Worm (Caenorhabditis elegans) whole organism, L2 larva: Measurements from ENCODE around the gene frl-1.

Experiments used
- R02D3.7 ChIP-seq: fragments of 150-350 bp; optimal IDR thresholded peaks from 2 replicates; lab custom pipeline; 2014; ENCODE audit warnings: missing biosample characterization, missing genetic modification characterization
- ama-1 ChIP-seq: fragments of 150-350 bp; optimal IDR thresholded peaks from 2 replicates; lab custom pipeline; 2018; ENCODE audit warnings: inconsistent platforms
- ceh-82 ChIP-seq: fragments of 150-350 bp; optimal IDR thresholded peaks from 2 replicates; lab custom pipeline; 2014; ENCODE audit warnings: missing biosample characterization, missing genetic modification characterization
- elt-3 ChIP-seq: sonication (generic microtip); optimal IDR thresholded peaks from 2 replicates; lab custom pipeline; 2017; ENCODE audit warnings: missing biosample characterization, missing genetic modification characterization
- fos-1 ChIP-seq: fragments of 150-350 bp; optimal IDR thresholded peaks from 2 replicates; lab custom pipeline; 2014; ENCODE audit warnings: missing biosample characterization, missing genetic modification characterization
- lsy-2 ChIP-seq, 2 experiments: fragments of 150-350 bp in 1 of 2; sonication (generic microtip) in 1 of 2; optimal IDR thresholded peaks; 2 replicates each; lab custom pipeline; 2014 to 2017; ENCODE audit warnings: missing biosample characterization in 2 of 2, missing genetic modification characterization in 2 of 2
- nhr-10 ChIP-seq: sonication (generic microtip); optimal IDR thresholded peaks from 2 replicates; lab custom pipeline; 2017; ENCODE audit warnings: missing biosample characterization, missing genetic modification characterization
- nhr-11 ChIP-seq: fragments of 150-350 bp; optimal IDR thresholded peaks from 2 replicates; lab custom pipeline; 2014; ENCODE audit warnings: missing biosample characterization, missing genetic modification characterization
- nhr-21 ChIP-seq: fragments of 150-350 bp; optimal IDR thresholded peaks from 2 replicates; lab custom pipeline; 2014; ENCODE audit warnings: missing biosample characterization, missing genetic modification characterization
- nhr-237 ChIP-seq: fragments of 150-350 bp; optimal IDR thresholded peaks from 2 replicates; lab custom pipeline; 2014; ENCODE audit warnings: missing biosample characterization, missing genetic modification characterization
- snpc-4 ChIP-seq: fragments of 150-350 bp; optimal IDR thresholded peaks from 2 replicates; lab custom pipeline; 2014; ENCODE audit warnings: missing biosample characterization, missing genetic modification characterization
- unc-62 ChIP-seq: fragments of 150-350 bp; optimal IDR thresholded peaks from 2 replicates; lab custom pipeline; 2014; ENCODE audit warnings: missing biosample characterization, missing genetic modification reagents, missing genetic modification characterization
- zag-1 ChIP-seq: fragments of 150-350 bp; optimal IDR thresholded peaks from 2 replicates; lab custom pipeline; 2014; ENCODE audit warnings: missing biosample characterization, missing genetic modification characterization
- ztf-4 ChIP-seq: fragments of 150-350 bp; optimal IDR thresholded peaks from 2 replicates; lab custom pipeline; 2014; ENCODE audit warnings: missing biosample characterization, missing genetic modification characterization

ce11 chrIII:2110249-2110648 lies 13.7 kb upstream of the frl-1 start, which contains the start of gene Y48G9A.7:
- no peak for TF ChIP-seq R02D3.7
- TF ChIP-seq ceh-82 (tag; lab: Kevin White, UChicago): no peak
- TF ChIP-seq elt-3 (tag; lab: Kevin White, UChicago): no peak
- TF ChIP-seq lsy-2 (tag; optimal IDR thresholded peaks at IDR 0.05; lab: Kevin White, UChicago): no peak
- TF ChIP-seq nhr-10 (tag; lab: Kevin White, UChicago): no peak
- TF ChIP-seq ama-1 (lab: Kevin White, UChicago): no peak
- no peak for TF ChIP-seq unc-62 (GFP tag; lab: Kevin White, UChicago)
- TF ChIP-seq nhr-11: no peak
- TF ChIP-seq nhr-237: no peak
- no peak for TF ChIP-seq fos-1 (tag; lab: Kevin White, UChicago)
- TF ChIP-seq nhr-21 (tag; lab: Kevin White, UChicago): no peak
- TF ChIP-seq snpc-4: no peak
- no peak for TF ChIP-seq zag-1 (tag; lab: Kevin White, UChicago)
- TF ChIP-seq ztf-4 (tag; lab: Kevin White, UChicago): no peak
